Worm (Caenorhabditis elegans): ENCODE results near the gene srd-33.

The srd-33 gene

ce11 chrV:4912313-4912712, 40.2 kb downstream of the srd-33 start, which contains the start of gene H23N18.5:
Gene H23N18.5, minus strand, starts transcription at chrV:4912381.
- TF ChIP-seq sdz-12 (GFP tag; optimal IDR thresholded peaks at IDR 0.05) = no peak
- TF ChIP-seq hlh-11 (tag; optimal IDR thresholded peaks at IDR 0.05) = peak; percentile 16
- TF ChIP-seq ceh-32 (tag; optimal IDR thresholded peaks at IDR 0.05; ENCODE audit: poor library complexity) = no peak
- TF ChIP-seq aha-1 (tag) = peak; percentile 32
- TF ChIP-seq nhr-48 (tag; optimal IDR thresholded peaks at IDR 0.05) = peak; percentile 19
- TF ChIP-seq mdl-1 (tag; optimal IDR thresholded peaks at IDR 0.05) = peak in 1 of 2 experiments; percentile 33
- peak; percentile 43 for TF ChIP-seq nhr-28 (tag; optimal IDR thresholded peaks at IDR 0.05)

DNA sequence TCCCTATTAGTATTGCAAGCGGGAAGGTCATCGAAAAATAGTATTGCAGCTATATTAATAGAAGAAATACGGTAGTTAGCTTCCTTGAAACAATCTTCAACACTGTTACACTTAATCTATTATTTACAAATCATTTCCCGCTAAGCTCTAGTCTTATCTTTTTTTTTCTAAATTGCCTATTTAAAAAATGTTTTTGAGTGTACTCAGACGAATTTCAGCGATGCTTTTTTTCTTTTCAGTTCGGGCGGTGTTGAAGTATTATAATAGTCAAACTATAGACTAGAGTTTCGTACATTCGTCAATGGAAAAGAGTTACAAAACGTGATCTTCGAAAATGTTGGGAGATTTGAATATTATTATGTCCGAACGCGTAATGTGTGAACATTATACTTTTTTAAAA, 41.8 kb downstream of the srd-33 start:
- TF ChIP-seq daf-19 (GFP tag; conservative IDR thresholded peaks at IDR 0.05) (no peak), mes-2 (tag; optimal IDR thresholded peaks at IDR 0.05; ENCODE audit: poor library complexity, severe bottlenecking) (no peak), dve-1 (tag; optimal IDR thresholded peaks at IDR 0.05; ENCODE audit: insufficient read depth) (no peak), unc-39 (tag; optimal IDR thresholded peaks at IDR 0.05) (no peak), vab-7 (GFP tag; IDR thresholded peaks at IDR 0.05) (no peak)

DNA sequence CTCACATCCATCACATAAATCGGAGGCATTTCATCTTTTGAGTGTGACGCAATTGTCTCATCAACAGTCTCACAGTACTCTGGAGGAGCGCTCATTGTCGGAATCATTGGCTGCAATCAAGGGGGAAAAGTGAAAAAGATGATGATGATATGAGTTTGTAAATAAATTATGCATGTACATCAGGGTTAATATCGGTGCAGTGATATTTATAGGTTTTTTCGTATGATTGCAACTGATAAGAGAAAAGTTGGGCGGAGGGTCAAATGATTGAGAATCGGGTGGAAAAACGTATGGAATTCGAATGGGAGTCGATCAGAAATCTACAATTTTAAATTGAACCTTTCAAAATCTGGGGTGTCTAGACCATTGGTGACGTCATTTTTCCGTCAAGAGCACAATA, 42.8 kb downstream of the srd-33 start, which contains the start of gene H23N18.6:
TSS of gene H23N18.6 (minus strand) at position 201 of the 400 bp plus-strand sequence.
- TF ChIP-seq dmd-6 (GFP tag; IDR thresholded peaks at IDR 0.05) (0 out of 2 replicates have a peak, but pooled peaks have one; percentile 9), pha-4 (GFP tag; IDR thresholded peaks at IDR 0.05) (no peak), pha-4 (tag; optimal IDR thresholded peaks at IDR 0.05) (no peak), aha-1 (tag) (peak; percentile 4), pqm-1 (tag; optimal IDR thresholded peaks at IDR 0.05) (peak; percentile 77), php-3 (GFP tag; IDR thresholded peaks at IDR 0.05) (peak; percentile 48; the same call in 1 of the 2 replicates), mep-1 (tag; optimal IDR thresholded peaks at IDR 0.05) (no peak), nhr-28 (tag; optimal IDR thresholded peaks at IDR 0.05) (peak; percentile 69), vab-7 (GFP tag; IDR thresholded peaks at IDR 0.05) (no peak), skn-1 (tag; optimal IDR thresholded peaks at IDR 0.05) (no peak), hlh-11 (tag; optimal IDR thresholded peaks at IDR 0.05) (peak; percentile 28)

- peak; percentile 80 for TF ChIP-seq set-16 (GFP tag; IDR thresholded peaks at IDR 0.05)
- TF ChIP-seq mxl-2 (GFP tag; conservative IDR thresholded peaks at IDR 0.05) = no peak
These were observed 46.1 kb downstream of the srd-33 start, which contains the start of gene C02E7.7 for ce11 chrV:4918091-4918624. Gene C02E7.7, minus strand, starts transcription at chrV:4918574.

DNA sequence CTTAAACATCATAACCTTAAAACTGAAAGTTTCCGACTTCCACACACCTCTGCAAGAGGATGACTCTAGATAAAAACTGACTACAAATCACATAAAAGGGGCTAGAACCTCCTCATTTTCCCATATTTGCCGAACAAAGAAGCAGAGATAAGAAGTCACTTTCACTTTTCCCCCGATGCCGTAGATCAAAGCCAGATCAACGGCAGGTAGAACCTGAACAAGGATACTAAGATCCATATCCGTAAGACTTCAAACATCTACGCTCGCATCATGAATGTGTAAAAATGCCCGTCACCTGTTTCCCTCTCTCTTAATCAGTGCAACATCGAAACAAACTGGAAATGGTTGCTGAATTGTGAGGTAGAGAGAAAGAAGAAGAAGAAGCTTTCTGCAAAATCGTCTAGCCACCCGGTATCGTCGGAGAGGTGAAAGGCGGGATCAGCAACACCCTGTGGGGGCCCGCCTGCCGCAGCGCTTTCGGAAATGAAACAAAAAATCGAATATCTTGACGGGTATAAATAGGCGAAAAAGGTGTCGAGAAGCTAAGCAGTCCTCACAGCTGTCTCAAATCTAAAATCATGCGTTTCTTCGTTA, 46.7 kb downstream of the srd-33 start, which contains the start of gene C02E7.6:
TSS of gene C02E7.6 (plus strand) at position 544 of the 594 bp plus-strand sequence.
- TF ChIP-seq mxl-3 (GFP tag; optimal IDR thresholded peaks at IDR 0.05) (peak; percentile 43), snpc-1.2 (GFP tag; IDR thresholded peaks at IDR 0.05) (no peak), spr-1 (tag; optimal IDR thresholded peaks at IDR 0.05) (peak; percentile 4), lin-38 (GFP tag; IDR thresholded peaks at IDR 0.05) (no peak), cey-2 (tag; optimal IDR thresholded peaks at IDR 0.05; ENCODE audit: borderline replicate concordance, insufficient read depth) (peak; percentile 47), php-3 (GFP tag; IDR thresholded peaks at IDR 0.05) (no peak), mdl-1 (tag; optimal IDR thresholded peaks at IDR 0.05) (peak in 1 of 2 experiments; percentile 6), nhr-28 (tag; optimal IDR thresholded peaks at IDR 0.05) (peak; percentile 30), nhr-48 (tag; optimal IDR thresholded peaks at IDR 0.05) (peak; percentile 93), ZK546.5 (tag; optimal IDR thresholded peaks at IDR 0.05) (no peak), nhr-10 (tag; optimal IDR thresholded peaks at IDR 0.05) (peak; percentile 48), pqm-1 (tag; optimal IDR thresholded peaks at IDR 0.05) (no peak), aha-1 (tag) (no peak), nhr-102 (tag; optimal IDR thresholded peaks at IDR 0.05) (peak; percentile 62), hlh-11 (tag; optimal IDR thresholded peaks at IDR 0.05) (peak; percentile 69), unc-130 (GFP tag; optimal IDR thresholded peaks at IDR 0.05) (no peak)

Data from whole organism, L4 larva.